Fruit fly (Drosophila melanogaster) whole organism, pupa: Measurements from ENCODE around the gene CG5112.

ENCODE experiments used
- CG10348 ChIP-seq: fragments of 200-800 bp; sonication (Bioruptor generic); IDR thresholded peaks from 2 replicates; pipeline ENCODE4 v1.3.6; 2022; ENCODE audit warnings: missing biosample characterization, missing genetic modification characterization
- CG12605 ChIP-seq: fragments of 200-800 bp; sonication (Bioruptor generic); IDR thresholded peaks from 2 replicates; pipeline ENCODE4 v1.3.6; 2022; ENCODE audit warnings: missing biosample characterization, missing genetic modification characterization
- CG13204 ChIP-seq: fragments of 200-800 bp; sonication (Bioruptor generic); optimal IDR thresholded peaks from 2 replicates; lab custom pipeline; 2018; ENCODE audit warnings: missing biosample characterization, mild to moderate bottlenecking, missing genetic modification characterization, moderate library complexity
- CG14655 ChIP-seq: fragments of 200-800 bp; sonication (Bioruptor generic); optimal IDR thresholded peaks from 3 replicates; lab custom pipeline; 2017; ENCODE audit warnings: mild to moderate bottlenecking, missing biosample characterization, missing genetic modification reagents, missing genetic modification characterization
- CG15710 ChIP-seq: fragments of 200-800 bp; sonication (Bioruptor generic); optimal IDR thresholded peaks from 2 replicates; lab custom pipeline; 2018; ENCODE audit warnings: missing biosample characterization, mild to moderate bottlenecking, missing genetic modification characterization, moderate library complexity
- CG17806 ChIP-seq: fragments of 200-800 bp; sonication (Bioruptor generic); optimal IDR thresholded peaks from 2 replicates; lab custom pipeline; 2018; ENCODE audit warnings: missing biosample characterization, mild to moderate bottlenecking, missing genetic modification characterization, moderate library complexity
- CG32121 ChIP-seq: fragments of 200-800 bp; sonication (Bioruptor generic); IDR thresholded peaks from 2 replicates; pipeline ENCODE4 v1.3.6; 2022; ENCODE audit warnings: missing biosample characterization, missing genetic modification characterization
- CG34367 ChIP-seq: fragments of 200-800 bp; sonication (Bioruptor generic); optimal IDR thresholded peaks from 2 replicates; lab custom pipeline; 2018; ENCODE audit warnings: missing biosample characterization, mild to moderate bottlenecking, missing genetic modification characterization
- CG4496 ChIP-seq: fragments of 200-800 bp; sonication (Bioruptor generic); IDR thresholded peaks from 3 replicates; pipeline ENCODE4 v1.3.6; 2022; ENCODE audit warnings: missing biosample characterization, missing genetic modification characterization
- CG8159 ChIP-seq: fragments of 200-800 bp; sonication (Bioruptor generic); optimal IDR thresholded peaks from 3 replicates; lab custom pipeline; 2018; ENCODE audit warnings: missing biosample characterization, mild to moderate bottlenecking, missing genetic modification characterization, moderate library complexity
- CG8301 ChIP-seq: fragments of 200-800 bp; sonication (Bioruptor generic); optimal IDR thresholded peaks from 2 replicates; lab custom pipeline; 2018; ENCODE audit warnings: missing biosample characterization, mild to moderate bottlenecking, missing genetic modification characterization
- CG9948 ChIP-seq: fragments of 200-800 bp; sonication (Bioruptor generic); optimal IDR thresholded peaks from 2 replicates; lab custom pipeline; 2018; ENCODE audit warnings: missing biosample characterization, mild to moderate bottlenecking, missing genetic modification characterization, moderate library complexity
- D1 ChIP-seq: fragments of 200-800 bp; sonication (Bioruptor generic); optimal IDR thresholded peaks from 2 replicates; lab custom pipeline; 2018; ENCODE audit warnings: missing biosample characterization, mild to moderate bottlenecking, missing genetic modification characterization, moderate library complexity
- EcR ChIP-seq: fragments of 200-800 bp; sonication (Bioruptor generic); optimal IDR thresholded peaks from 3 replicates; lab custom pipeline; 2019; ENCODE audit warnings: missing biosample characterization, missing genetic modification characterization, mild to moderate bottlenecking, moderate library complexity, missing genetic modification reagents
- Ets98B ChIP-seq: fragments of 200-800 bp; sonication (Bioruptor generic); IDR thresholded peaks from 2 replicates; pipeline ENCODE4 v1.3.6; 2022; ENCODE audit warnings: missing biosample characterization, missing genetic modification characterization
- Pif1A ChIP-seq: fragments of 200-800 bp; sonication (Bioruptor generic); optimal IDR thresholded peaks from 3 replicates; lab custom pipeline; 2016; ENCODE audit warnings: missing biosample characterization, missing genetic modification characterization
- Pif1B ChIP-seq: fragments of 200-800 bp; sonication (Bioruptor generic); optimal IDR thresholded peaks from 3 replicates; lab custom pipeline; 2016; ENCODE audit warnings: missing biosample characterization, missing genetic modification characterization
- Snoo ChIP-seq: fragments of 200-800 bp; sonication (Bioruptor generic); optimal IDR thresholded peaks from 3 replicates; lab custom pipeline; 2017; ENCODE audit warnings: missing biosample characterization, mild to moderate bottlenecking, missing genetic modification characterization, inconsistent platforms
- fd96Ca ChIP-seq: fragments of 200-800 bp; sonication (Bioruptor generic); IDR thresholded peaks from 3 replicates; pipeline ENCODE4 v1.3.6; 2022; ENCODE audit warnings: missing biosample characterization, missing genetic modification characterization
- gl ChIP-seq: fragments of 200-800 bp; sonication (Bioruptor generic); optimal IDR thresholded peaks from 2 replicates; lab custom pipeline; 2018; ENCODE audit warnings: missing biosample characterization, mild to moderate bottlenecking, missing genetic modification characterization
- rn ChIP-seq: fragments of 200-800 bp; sonication (Bioruptor generic); IDR thresholded peaks from 2 replicates; pipeline ENCODE4 v1.3.6; 2022; ENCODE audit warnings: missing biosample characterization, missing genetic modification characterization

The CG5112 gene

dm6 chr3R:25448737-25449136, 42.5 kb upstream of the CG5112 start:
- TF ChIP-seq CG8301 (tag; lab: Kevin White, UChicago) (no peak), CG15710 (tag; lab: Kevin White, UChicago) (no peak), CG32121 (GFP tag; lab: Robert Waterston, UW) (no peak), rn (GFP tag; lab: Robert Waterston, UW) (no peak), fd96Ca (no peak), CG17806 (tag; lab: Kevin White, UChicago) (no peak), Snoo (tag; lab: Kevin White, UChicago) (no peak), CG14655 (GFP tag; lab: Kevin White, UChicago) (no peak), D1 (tag; lab: Kevin White, UChicago) (no peak), EcR (GFP tag; lab: Kevin White, UChicago) (no peak)

DNA sequence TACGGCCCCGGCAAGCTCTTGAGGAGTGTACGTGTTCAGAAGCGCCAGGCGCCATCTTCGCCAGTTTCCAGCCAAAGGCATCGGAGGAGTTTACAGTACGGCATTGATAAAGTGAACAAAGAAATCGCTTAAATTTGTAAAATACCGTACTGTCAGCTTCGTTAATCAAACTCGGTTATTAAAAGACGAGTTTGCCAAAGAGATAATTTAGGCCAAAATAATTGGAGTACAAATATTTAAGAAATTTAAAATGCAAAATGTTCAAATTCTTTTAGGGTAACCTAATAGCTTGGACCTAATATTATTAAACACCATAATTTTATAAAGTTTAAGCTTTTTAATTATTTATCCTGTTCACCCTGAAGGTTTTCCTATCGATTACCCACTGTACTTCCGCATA, 39.4 kb upstream of the CG5112 start:
- TF ChIP-seq CG8159 (tag; lab: Kevin White, UChicago) (peak; percentile 57), CG32121 (GFP tag; lab: Robert Waterston, UW) (no peak), rn (GFP tag; lab: Robert Waterston, UW) (no peak), CG9948 (tag; lab: Kevin White, UChicago) (peak; percentile 45), CG14655 (GFP tag; lab: Kevin White, UChicago) (peak; percentile 75), CG15710 (tag; lab: Kevin White, UChicago) (no peak), CG17806 (tag; lab: Kevin White, UChicago) (peak; percentile 24), CG8301 (tag; lab: Kevin White, UChicago) (peak; percentile 62), CG13204 (GFP tag; lab: Kevin White, UChicago) (no peak), CG10348 (GFP tag; lab: Robert Waterston, UW) (no peak), Pif1B (GFP tag; lab: Kevin White, UChicago) (no peak), CG34367 (tag; lab: Kevin White, UChicago) (peak; percentile 7), Pif1A (peak; percentile 38)

DNA sequence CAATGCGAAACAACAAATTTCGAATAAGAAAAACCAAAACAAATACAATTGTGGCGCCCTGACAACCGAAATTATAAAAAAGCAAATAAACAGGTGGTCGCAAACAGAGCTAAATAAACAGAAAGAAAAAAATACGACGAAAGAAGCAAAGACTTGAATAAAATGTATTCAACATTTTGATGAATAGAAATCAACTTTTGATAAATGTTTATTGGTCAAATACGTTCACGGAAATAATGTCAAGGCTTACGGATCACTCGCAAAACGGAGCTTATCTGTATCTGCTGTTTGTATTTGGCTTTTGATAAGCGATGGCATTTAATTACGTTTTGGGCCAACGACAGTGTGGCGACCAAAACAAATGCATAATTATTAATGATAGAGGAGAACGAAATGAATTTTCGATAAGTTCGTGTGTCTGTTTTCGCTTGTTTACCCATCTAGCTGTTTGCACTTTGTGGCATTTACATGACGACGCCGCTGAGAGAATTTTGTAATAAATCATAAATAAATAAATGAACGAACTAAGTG, 38.0 kb upstream of the CG5112 start:
- TF ChIP-seq EcR (GFP tag; lab: Kevin White, UChicago): no peak
- TF ChIP-seq fd96Ca: no peak
- no peak for TF ChIP-seq Pif1B (GFP tag; lab: Kevin White, UChicago)
- TF ChIP-seq CG9948 (tag; lab: Kevin White, UChicago): no peak
- no peak for TF ChIP-seq CG17806 (tag; lab: Kevin White, UChicago)
- no peak for TF ChIP-seq CG34367 (tag; lab: Kevin White, UChicago)
- no peak for TF ChIP-seq CG15710 (tag; lab: Kevin White, UChicago)
- no peak for TF ChIP-seq D1 (tag; lab: Kevin White, UChicago)
- TF ChIP-seq CG10348 (GFP tag; lab: Robert Waterston, UW): no peak
- no peak for TF ChIP-seq CG12605 (GFP tag; lab: Robert Waterston, UW)
- TF ChIP-seq Snoo (tag; lab: Kevin White, UChicago): no peak
- no peak for TF ChIP-seq CG14655 (GFP tag; lab: Kevin White, UChicago)
- no peak for TF ChIP-seq CG4496 (GFP tag; lab: Robert Waterston, UW)
- TF ChIP-seq CG32121 (GFP tag; lab: Robert Waterston, UW): no peak
- no peak for TF ChIP-seq Ets98B (GFP tag; lab: Robert Waterston, UW)
- no peak for TF ChIP-seq CG8159 (tag; lab: Kevin White, UChicago)
- no peak for TF ChIP-seq Pif1A
- TF ChIP-seq CG13204 (GFP tag; lab: Kevin White, UChicago): no peak
- no peak for TF ChIP-seq CG8301 (tag; lab: Kevin White, UChicago)

- TF ChIP-seq EcR (GFP tag; lab: Kevin White, UChicago) (no peak), rn (GFP tag; lab: Robert Waterston, UW) (no peak), CG34367 (tag; lab: Kevin White, UChicago) (no peak), CG13204 (GFP tag; lab: Kevin White, UChicago) (no peak), CG9948 (tag; lab: Kevin White, UChicago) (no peak), Snoo (tag; lab: Kevin White, UChicago) (no peak), CG17806 (tag; lab: Kevin White, UChicago) (no peak), gl (tag; lab: Kevin White, UChicago) (no peak), Pif1A (no peak), CG14655 (GFP tag; lab: Kevin White, UChicago) (no peak), Pif1B (GFP tag; lab: Kevin White, UChicago) (no peak), fd96Ca (no peak), CG8159 (tag; lab: Kevin White, UChicago) (no peak), CG32121 (GFP tag; lab: Robert Waterston, UW) (no peak), CG12605 (GFP tag; lab: Robert Waterston, UW) (no peak), CG10348 (GFP tag; lab: Robert Waterston, UW) (no peak), CG15710 (tag; lab: Kevin White, UChicago) (no peak)
- TF ChIP-seq, all 21 proteins: peak for 0
Measured at dm6 chr3R:25457097-25457496, 34.2 kb upstream of the CG5112 start.

- TF ChIP-seq CG13204 (GFP tag; lab: Kevin White, UChicago) (no peak), Snoo (tag; lab: Kevin White, UChicago) (peak; percentile 50), Pif1A (no peak), rn (GFP tag; lab: Robert Waterston, UW) (no peak), gl (tag; lab: Kevin White, UChicago) (no peak), EcR (GFP tag; lab: Kevin White, UChicago) (no peak), D1 (tag; lab: Kevin White, UChicago) (peak; percentile 61), CG9948 (tag; lab: Kevin White, UChicago) (peak; percentile 54), CG34367 (tag; lab: Kevin White, UChicago) (no peak), CG4496 (GFP tag; lab: Robert Waterston, UW) (no peak), fd96Ca (peak; percentile 44; the same call in 1 of the 3 replicates), Ets98B (GFP tag; lab: Robert Waterston, UW) (no peak), CG15710 (tag; lab: Kevin White, UChicago) (peak; percentile 35), CG8159 (tag; lab: Kevin White, UChicago) (peak; percentile 31), Pif1B (GFP tag; lab: Kevin White, UChicago) (peak; percentile 4), CG8301 (tag; lab: Kevin White, UChicago) (peak; percentile 0), CG32121 (GFP tag; lab: Robert Waterston, UW) (peak; percentile 52; the same call in 1 of the 2 replicates), CG17806 (tag; lab: Kevin White, UChicago) (peak; percentile 20), CG12605 (GFP tag; lab: Robert Waterston, UW) (no peak), CG10348 (GFP tag; lab: Robert Waterston, UW) (no peak), CG14655 (GFP tag; lab: Kevin White, UChicago) (peak; percentile 58)
Measured at dm6 chr3R:25459200-25459809, 32.0 kb upstream of the CG5112 start.
